Worm (Caenorhabditis elegans): ENCODE results near the gene Y116F11A.1.

ce11 chrV:19779220-19779619, 48.8 kb downstream of the Y116F11A.1 start:
- TF ChIP-seq jun-1 (tag; optimal IDR thresholded peaks at IDR 0.05) = no peak
- TF ChIP-seq ceh-82 (tag; optimal IDR thresholded peaks at IDR 0.05) = no peak
- TF ChIP-seq lin-15B (tag; optimal IDR thresholded peaks at IDR 0.05) = no peak
- no peak for TF ChIP-seq ceh-32 (tag; optimal IDR thresholded peaks at IDR 0.05; ENCODE audit: poor library complexity)
- TF ChIP-seq pqm-1 (tag; optimal IDR thresholded peaks at IDR 0.05) = no peak
- no peak for TF ChIP-seq nhr-111 (GFP tag; optimal IDR thresholded peaks at IDR 0.05)
- TF ChIP-seq nhr-28 (tag; optimal IDR thresholded peaks at IDR 0.05) = no peak
- TF ChIP-seq lsy-2 (tag; optimal IDR thresholded peaks at IDR 0.05) = no peak
- no peak for TF ChIP-seq nhr-237 (tag; optimal IDR thresholded peaks at IDR 0.05)

Measured in whole organism, L4 larva.